Worm (Caenorhabditis elegans) whole organism, early embryonic: Measurements from ENCODE around the gene F43C11.4.

Experiments used
- B0310.2 ChIP-seq: sonication (generic microtip); optimal IDR thresholded peaks from 2 replicates; lab custom pipeline; 2016; ENCODE audit warnings: mild to moderate bottlenecking, missing genetic modification characterization, missing compliant biosample characterization
- F13C5.2 ChIP-seq: sonication (generic microtip); optimal IDR thresholded peaks from 2 replicates; lab custom pipeline; 2017; ENCODE audit warnings: mild to moderate bottlenecking, missing genetic modification characterization, inconsistent platforms, missing compliant biosample characterization
- aly-1 ChIP-seq: sonication (generic microtip); optimal IDR thresholded peaks from 2 replicates; lab custom pipeline; 2016; ENCODE audit warnings: missing genetic modification characterization, missing compliant biosample characterization
- ama-1 ChIP-seq: fragments of 150-350 bp; optimal IDR thresholded peaks from 2 replicates; lab custom pipeline; 2014
- ceh-13 ChIP-seq: fragments of 200-800 bp; sonication (Bioruptor generic); optimal IDR thresholded peaks from 2 replicates; lab custom pipeline; 2018; ENCODE audit warnings: mild to moderate bottlenecking, missing genetic modification characterization, missing compliant biosample characterization
- ceh-36 ChIP-seq: sonication (generic microtip); optimal IDR thresholded peaks from 2 replicates; lab custom pipeline; 2016; ENCODE audit warnings: missing genetic modification characterization, inconsistent platforms, missing compliant biosample characterization
- ets-7 ChIP-seq: sonication (generic microtip); optimal IDR thresholded peaks from 2 replicates; lab custom pipeline; 2016; ENCODE audit warnings: missing genotype, missing genetic modification characterization, missing compliant biosample characterization
- flt-1 ChIP-seq: fragments of 200-800 bp; sonication (Bioruptor generic); IDR thresholded peaks from 2 replicates; pipeline ENCODE4 v1.3.6; 2022; ENCODE audit warnings: missing genetic modification characterization, missing compliant biosample characterization
- hmbx-1 ChIP-seq: sonication (generic microtip); optimal IDR thresholded peaks from 2 replicates; lab custom pipeline; 2016; ENCODE audit warnings: mild to moderate bottlenecking, missing genetic modification characterization, missing compliant biosample characterization
- hmg-4 ChIP-seq: fragments of 200-800 bp; sonication (Bioruptor generic); optimal IDR thresholded peaks from 2 replicates; lab custom pipeline; 2018; ENCODE audit warnings: mild to moderate bottlenecking, missing genetic modification characterization, missing compliant biosample characterization
- hnd-1 ChIP-seq: sonication (generic microtip); optimal IDR thresholded peaks from 2 replicates; lab custom pipeline; 2016; ENCODE audit warnings: missing genetic modification characterization, missing compliant biosample characterization
- pes-1 ChIP-seq: fragments of 200-800 bp; sonication (Bioruptor generic); IDR thresholded peaks from 2 replicates; pipeline ENCODE4 v1.3.6; 2022; ENCODE audit warnings: missing genetic modification reagents, missing genetic modification characterization, missing compliant biosample characterization
- scrt-1 ChIP-seq: fragments of 200-800 bp; sonication (Bioruptor generic); IDR thresholded peaks from 2 replicates; pipeline ENCODE4 v1.3.6; 2022; ENCODE audit warnings: missing genetic modification characterization, missing compliant biosample characterization
- sea-1 ChIP-seq: fragments of 200-800 bp; sonication (Bioruptor generic); conservative IDR thresholded peaks from 2 replicates; pipeline ENCODE4 v1.3.6; 2022; ENCODE audit warnings: missing genetic modification characterization, missing compliant biosample characterization
- tbx-11 ChIP-seq: fragments of 200-800 bp; sonication (Bioruptor generic); IDR thresholded peaks from 2 replicates; pipeline ENCODE4 v1.3.6; 2022; ENCODE audit warnings: missing genetic modification characterization, missing compliant biosample characterization
- tbx-37 ChIP-seq: fragments of 200-800 bp; sonication (Bioruptor generic); conservative IDR thresholded peaks from 2 replicates; pipeline ENCODE4 v1.3.6; 2022; ENCODE audit warnings: missing genetic modification reagents, missing genetic modification characterization, missing compliant biosample characterization
- tra-4 ChIP-seq: sonication (generic microtip); optimal IDR thresholded peaks from 2 replicates; lab custom pipeline; 2017; ENCODE audit warnings: missing genetic modification characterization, missing compliant biosample characterization

Gene F43C11.4

DNA sequence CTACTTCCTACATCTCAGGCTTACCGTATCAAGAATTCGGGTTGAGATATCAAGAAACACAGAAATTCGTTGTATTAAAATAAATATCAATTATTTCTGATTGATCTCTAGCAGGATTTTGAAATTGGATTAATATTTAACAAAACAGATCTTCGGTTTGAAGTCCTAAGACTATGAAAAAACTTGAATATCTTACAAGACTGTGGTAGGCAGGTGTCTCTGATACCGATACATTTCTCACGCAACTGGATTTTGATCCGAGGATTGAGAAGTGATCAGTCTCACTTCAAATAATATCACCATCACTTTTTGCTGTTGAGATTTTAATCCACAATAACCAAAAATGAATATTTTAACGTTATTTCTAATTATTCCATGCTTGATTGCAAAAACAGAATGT lies at the start of gene F43C11.4:
Gene F43C11.4 (plus strand): TSS at position 301 of the 400 bp plus-strand sequence.
- TF ChIP-seq ceh-13 (no peak), hmg-4 (GFP tag; lab: Kevin White, UChicago) (no peak), hnd-1 (no peak), hmbx-1 (no peak), aly-1 (tag; lab: Kevin White, UChicago) (no peak), sea-1 (no peak), B0310.2 (tag; lab: Kevin White, UChicago) (no peak), flt-1 (no peak), tra-4 (tag; lab: Kevin White, UChicago) (no peak), ceh-36 (tag; lab: Kevin White, UChicago) (no peak), scrt-1 (GFP tag; lab: Robert Waterston, UW) (no peak), F13C5.2 (tag; lab: Kevin White, UChicago) (no peak), tbx-37 (GFP tag; lab: Robert Waterston, UW) (no peak), ets-7 (tag; lab: Kevin White, UChicago) (no peak), pes-1 (GFP tag; lab: Robert Waterston, UW) (no peak), tbx-11 (no peak), ama-1 (lab: Kevin White, UChicago) (no peak)

DNA sequence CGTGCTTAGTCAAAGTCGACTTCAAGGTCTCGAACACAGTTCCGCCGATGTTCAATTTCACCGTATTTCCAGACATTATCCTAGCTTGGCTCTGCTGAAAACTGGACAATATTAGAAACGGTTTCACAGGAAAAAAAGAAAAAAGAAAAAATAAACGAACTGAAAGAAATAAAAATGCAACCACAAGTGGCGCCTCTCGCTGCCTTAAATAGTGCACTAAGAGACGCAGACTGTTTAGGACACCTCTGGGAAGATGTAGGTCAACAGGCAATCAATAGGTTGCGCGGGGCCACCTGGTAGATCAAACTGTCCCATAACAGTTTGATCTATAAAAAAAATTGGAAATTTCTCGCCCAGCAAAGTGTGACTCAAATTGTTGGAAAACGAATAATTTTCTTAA lies 48.0 kb upstream of the F43C11.4 start, which contains the start of gene B0281.4:
Gene B0281.4 (minus strand): TSS at position 101 of the 400 bp plus-strand sequence.
- TF ChIP-seq ceh-36 (tag; lab: Kevin White, UChicago) (no peak), tra-4 (tag; lab: Kevin White, UChicago) (no peak), hmg-4 (GFP tag; lab: Kevin White, UChicago) (no peak)

DNA sequence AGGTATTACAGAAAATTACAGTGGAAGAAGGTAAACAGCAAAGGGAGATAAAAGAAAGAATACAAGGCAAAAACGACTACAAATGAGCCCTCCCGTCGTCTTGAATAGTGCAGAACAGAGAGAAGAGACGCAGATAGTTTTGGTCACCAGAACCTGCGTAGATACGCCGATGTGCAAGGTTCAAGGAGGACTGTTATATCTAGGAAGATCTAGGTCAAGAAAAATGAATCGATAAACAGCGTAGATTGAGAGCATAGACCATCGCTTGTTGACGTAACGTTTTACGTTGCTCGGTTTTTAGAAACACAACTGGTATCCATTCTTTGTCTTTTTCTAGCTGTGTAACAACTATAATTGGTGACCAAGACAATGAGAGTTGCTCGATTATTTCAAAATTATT lies 45.9 kb upstream of the F43C11.4 start, which contains the start of gene B0281.5:
Gene B0281.5 (minus strand): TSS at position 101 of the 400 bp plus-strand sequence.
- no peak for TF ChIP-seq hmg-4 (GFP tag; lab: Kevin White, UChicago)
- no peak for TF ChIP-seq F13C5.2 (tag; lab: Kevin White, UChicago)
- TF ChIP-seq tbx-37 (GFP tag; lab: Robert Waterston, UW), result no peak
- TF ChIP-seq B0310.2 (tag; lab: Kevin White, UChicago), result no peak
- TF ChIP-seq sea-1, result no peak
- no peak for TF ChIP-seq hnd-1
- no peak for TF ChIP-seq scrt-1 (GFP tag; lab: Robert Waterston, UW)

DNA sequence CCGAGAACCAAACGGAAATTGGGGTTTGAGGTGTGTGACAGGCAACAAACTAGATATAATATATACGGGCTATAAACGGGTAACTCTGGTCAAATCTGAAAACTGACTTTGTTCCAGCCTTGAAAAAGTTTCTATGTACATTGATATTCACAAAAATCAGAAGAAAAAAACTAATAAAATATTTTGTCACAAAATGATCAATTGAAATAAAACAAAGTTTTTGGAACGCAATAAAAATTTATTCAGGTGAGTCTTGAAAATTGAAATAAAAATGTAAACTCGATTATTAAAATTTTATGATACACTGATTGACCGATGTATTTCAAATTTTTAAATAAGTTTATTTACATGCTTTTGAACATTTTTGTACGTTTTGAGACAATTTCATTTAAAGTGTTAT lies 44.4 kb upstream of the F43C11.4 start, which contains the start of gene B0281.6:
Gene B0281.6 (minus strand): TSS at position 101 of the 400 bp plus-strand sequence.
- TF ChIP-seq flt-1 (no peak), hmbx-1 (no peak), scrt-1 (GFP tag; lab: Robert Waterston, UW) (no peak), ets-7 (tag; lab: Kevin White, UChicago) (no peak), hnd-1 (no peak), hmg-4 (GFP tag; lab: Kevin White, UChicago) (no peak), tbx-11 (no peak), F13C5.2 (tag; lab: Kevin White, UChicago) (no peak), pes-1 (GFP tag; lab: Robert Waterston, UW) (no peak), ceh-13 (no peak), ama-1 (lab: Kevin White, UChicago) (no peak), ceh-36 (tag; lab: Kevin White, UChicago) (no peak), tbx-37 (GFP tag; lab: Robert Waterston, UW) (no peak), B0310.2 (tag; lab: Kevin White, UChicago) (no peak)

DNA sequence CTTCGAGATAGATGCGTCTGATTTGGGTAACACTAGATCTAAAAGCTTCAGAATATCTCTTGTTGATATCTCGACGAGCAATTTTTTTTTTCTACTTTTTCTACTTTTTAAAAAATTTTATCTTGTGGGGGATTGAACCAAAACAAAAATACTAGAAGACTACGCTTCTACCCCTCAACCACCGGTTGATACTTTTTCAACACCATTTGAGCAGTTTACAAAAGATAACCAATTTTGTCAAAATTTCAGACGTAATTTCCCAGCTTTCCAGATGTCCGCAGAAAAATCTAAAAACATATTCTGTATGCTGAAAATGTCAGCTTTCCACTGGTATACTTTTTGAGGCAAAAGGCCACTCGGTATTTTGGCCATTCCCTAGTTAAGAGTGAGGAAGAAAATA lies 42.2 kb upstream of the F43C11.4 start:
- TF ChIP-seq hnd-1 (no peak), sea-1 (no peak), tra-4 (tag; lab: Kevin White, UChicago) (no peak), ets-7 (tag; lab: Kevin White, UChicago) (no peak), tbx-11 (no peak), ceh-36 (tag; lab: Kevin White, UChicago) (no peak), pes-1 (GFP tag; lab: Robert Waterston, UW) (no peak), B0310.2 (tag; lab: Kevin White, UChicago) (no peak), ceh-13 (no peak), flt-1 (no peak)

DNA sequence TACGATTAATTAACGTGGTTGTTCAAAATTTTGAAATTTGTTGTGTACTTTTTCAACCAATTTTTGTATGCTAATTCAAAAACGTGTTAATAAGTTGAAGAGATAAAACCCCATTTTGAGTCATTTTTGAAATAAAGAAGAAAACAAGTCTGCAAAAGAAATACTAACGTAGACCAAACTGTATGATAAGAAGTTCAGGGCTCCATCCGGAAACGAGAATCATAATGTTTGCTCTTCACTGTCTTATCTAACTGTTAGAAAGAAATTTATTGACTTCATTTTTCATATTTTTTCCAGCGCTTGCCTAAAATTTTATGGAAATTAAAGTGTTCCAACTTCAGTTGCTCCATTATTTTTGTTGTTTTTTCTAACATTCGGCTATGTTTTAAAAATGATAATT lies 41.3 kb upstream of the F43C11.4 start:
- no peak for TF ChIP-seq tbx-11
- no peak for TF ChIP-seq tra-4 (tag; lab: Kevin White, UChicago)
- TF ChIP-seq hnd-1, result no peak
- TF ChIP-seq pes-1 (GFP tag; lab: Robert Waterston, UW), result no peak
- no peak for TF ChIP-seq ets-7 (tag; lab: Kevin White, UChicago)
- no peak for TF ChIP-seq F13C5.2 (tag; lab: Kevin White, UChicago)
- TF ChIP-seq ceh-36 (tag; lab: Kevin White, UChicago), result no peak
- TF ChIP-seq tbx-37 (GFP tag; lab: Robert Waterston, UW), result no peak
- no peak for TF ChIP-seq hmg-4 (GFP tag; lab: Kevin White, UChicago)
- no peak for TF ChIP-seq aly-1 (tag; lab: Kevin White, UChicago)
- TF ChIP-seq B0310.2 (tag; lab: Kevin White, UChicago), result no peak
- TF ChIP-seq hmbx-1, result no peak
- no peak for TF ChIP-seq flt-1
- no peak for TF ChIP-seq ama-1 (lab: Kevin White, UChicago)
- no peak for TF ChIP-seq ceh-13
- TF ChIP-seq sea-1, result no peak
- no peak for TF ChIP-seq scrt-1 (GFP tag; lab: Robert Waterston, UW)

DNA sequence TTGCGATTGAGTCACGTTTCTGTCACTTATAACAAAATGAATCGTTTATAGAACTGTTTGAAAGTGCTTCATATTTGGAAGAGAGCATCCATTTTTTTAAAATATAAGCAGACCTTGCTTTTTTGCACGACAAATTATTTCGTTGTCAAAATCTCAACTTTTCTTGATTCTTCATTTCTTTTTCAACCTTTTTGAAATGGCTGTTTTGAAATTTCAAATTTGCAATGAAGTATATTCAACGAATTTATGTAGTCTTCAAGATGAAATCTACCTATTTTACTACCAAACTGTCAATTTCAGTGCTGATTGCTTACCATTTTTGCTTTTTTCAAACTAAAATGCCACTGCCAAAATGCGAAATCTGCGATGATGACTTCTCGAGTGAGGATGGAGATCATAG lies 40.0 kb upstream of the F43C11.4 start, which contains the start of gene B0281.3:
Gene B0281.3 (plus strand): TSS at position 301 of the 400 bp plus-strand sequence.
- no peak for TF ChIP-seq tra-4 (tag; lab: Kevin White, UChicago)
- no peak for TF ChIP-seq tbx-37 (GFP tag; lab: Robert Waterston, UW)

DNA sequence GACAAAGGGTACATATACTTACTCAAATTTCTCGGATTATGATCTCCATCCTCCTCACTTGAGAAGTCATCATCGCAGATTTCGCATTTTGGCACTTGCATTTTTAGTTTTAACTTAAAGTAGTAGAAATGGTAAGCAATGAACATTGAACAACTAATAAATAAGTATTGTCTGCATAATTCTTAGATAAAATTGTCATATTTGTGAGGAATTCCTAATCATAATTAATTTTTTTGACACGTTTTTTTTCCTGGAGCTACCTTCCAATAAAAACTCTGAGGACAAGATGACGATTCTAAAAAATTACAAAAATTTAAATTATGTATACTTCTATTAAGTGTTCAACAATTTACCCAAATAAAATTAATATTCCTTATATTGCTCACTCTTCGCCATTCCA lies 34.0 kb upstream of the F43C11.4 start, which contains the start of the genes trim-21 and B0281.1:
Gene trim-21 (minus strand): TSS at position 101 of the 400 bp plus-strand sequence.
Gene B0281.1 (plus strand): TSS at position 321 of the 400 bp plus-strand sequence.
- no peak for TF ChIP-seq ets-7 (tag; lab: Kevin White, UChicago)
- TF ChIP-seq pes-1 (GFP tag; lab: Robert Waterston, UW), result no peak
- TF ChIP-seq hmbx-1, result no peak
- no peak for TF ChIP-seq tbx-37 (GFP tag; lab: Robert Waterston, UW)
